Fruit fly (Drosophila melanogaster): Measurements from ENCODE around the gene CG34299.

CG34299 gene

dm6 chr3R:30224577-30224976 lies 24.8 kb upstream of the CG34299 start (continued):
- no peak for TF ChIP-seq CG16779 (GFP tag; IDR thresholded peaks at IDR 0.05)
- no peak for TF ChIP-seq insv (GFP tag; optimal IDR thresholded peaks at IDR 0.05)
- peak; percentile 92 for TF ChIP-seq CG10431 (GFP tag; optimal IDR thresholded peaks at IDR 0.05)
- TF ChIP-seq CG10979 (tag; optimal IDR thresholded peaks at IDR 0.05), result peak; percentile 15
- no peak for TF ChIP-seq PHDP (tag; optimal IDR thresholded peaks at IDR 0.05)
- no peak for TF ChIP-seq MESR4 (GFP tag; optimal IDR thresholded peaks at IDR 0.05)
- no peak for TF ChIP-seq CG16815 (GFP tag; optimal IDR thresholded peaks at IDR 0.05)
- TF ChIP-seq tna (GFP tag; IDR thresholded peaks at IDR 0.05; ENCODE audit: partially characterized antibody), result no peak
- TF ChIP-seq C15 (GFP tag; IDR thresholded peaks at IDR 0.05), result no peak
- TF ChIP-seq Meics (GFP tag; optimal IDR thresholded peaks at IDR 0.05), result peak; percentile 8
- TF ChIP-seq CG15696 (tag; optimal IDR thresholded peaks at IDR 0.05), result no peak
- no peak for TF ChIP-seq CG3407 (GFP tag; optimal IDR thresholded peaks at IDR 0.05)
- TF ChIP-seq CG8924 (tag; optimal IDR thresholded peaks at IDR 0.05), result peak; percentile 1
- no peak for TF ChIP-seq onecut (GFP tag; IDR thresholded peaks at IDR 0.05)
- no peak for TF ChIP-seq Usf (GFP tag; optimal IDR thresholded peaks at IDR 0.05)
- no peak for TF ChIP-seq sisA (GFP tag; IDR thresholded peaks at IDR 0.05)
- TF ChIP-seq toy (GFP tag; IDR thresholded peaks at IDR 0.05), result no peak
- no peak for TF ChIP-seq BtbVII (GFP tag; optimal IDR thresholded peaks at IDR 0.05)
- TF ChIP-seq CG13424 (tag; optimal IDR thresholded peaks at IDR 0.05), result peak; percentile 5
- TF ChIP-seq Hr39 (optimal IDR thresholded peaks at IDR 0.05), result no peak
- TF ChIP-seq CG34376 (GFP tag; optimal IDR thresholded peaks at IDR 0.05), result no peak
- no peak for TF ChIP-seq CG30403 (GFP tag; optimal IDR thresholded peaks at IDR 0.05)
- no peak for TF ChIP-seq CG1647 (GFP tag; optimal IDR thresholded peaks at IDR 0.05)
- peak; percentile 36 for TF ChIP-seq CG7556 (GFP tag; optimal IDR thresholded peaks at IDR 0.05)
- peak; percentile 8 for TF ChIP-seq Fer1 (GFP tag; optimal IDR thresholded peaks at IDR 0.05)
- TF ChIP-seq CG2120 (GFP tag; optimal IDR thresholded peaks at IDR 0.05), result peak; percentile 23
- no peak for TF ChIP-seq kah (GFP tag; optimal IDR thresholded peaks at IDR 0.05)
- no peak for TF ChIP-seq pzg (GFP tag; optimal IDR thresholded peaks at IDR 0.05)
- no peak for TF ChIP-seq BEAF-32 (GFP tag; optimal IDR thresholded peaks at IDR 0.05)
- TF ChIP-seq Lhr (GFP tag; optimal IDR thresholded peaks at IDR 0.05), result no peak
- no peak for TF ChIP-seq Dip3 (GFP tag; optimal IDR thresholded peaks at IDR 0.05)
- TF ChIP-seq scrt (GFP tag; optimal IDR thresholded peaks at IDR 0.05), result no peak
- TF ChIP-seq Taf1 (GFP tag; IDR thresholded peaks at IDR 0.05), result no peak
- TF ChIP-seq CG30020 (tag; optimal IDR thresholded peaks at IDR 0.05), result no peak
- TF ChIP-seq Chrac-16 (GFP tag; optimal IDR thresholded peaks at IDR 0.05), result no peak
- TF ChIP-seq Ptx1 (GFP tag; IDR thresholded peaks at IDR 0.05), result peak; percentile 25; the same call in 1 of the 2 replicates
- TF ChIP-seq CG4328 (GFP tag; optimal IDR thresholded peaks at IDR 0.05), result no peak
- TF ChIP-seq lab (GFP tag; optimal IDR thresholded peaks at IDR 0.05), result peak; percentile 12
- TF ChIP-seq pum (GFP tag; optimal IDR thresholded peaks at IDR 0.05), result no peak
- no peak for TF ChIP-seq lilli (GFP tag; optimal IDR thresholded peaks at IDR 0.05)
- no peak for TF ChIP-seq CG4617 (GFP tag; optimal IDR thresholded peaks at IDR 0.05; ENCODE audit: borderline replicate concordance)
- peak; percentile 12 for TF ChIP-seq Sox102F (GFP tag; optimal IDR thresholded peaks at IDR 0.05)
- no peak for TF ChIP-seq hb (GFP tag; IDR thresholded peaks at IDR 0.05; ENCODE audit: partially characterized antibody)
- no peak for TF ChIP-seq sim (GFP tag; IDR thresholded peaks at IDR 0.05)
- TF ChIP-seq HLH3B (GFP tag; IDR thresholded peaks at IDR 0.05), result no peak
- peak; percentile 28 for TF ChIP-seq gem (tag; optimal IDR thresholded peaks at IDR 0.05)
- TF ChIP-seq wek (GFP tag; optimal IDR thresholded peaks at IDR 0.05), result no peak
- TF ChIP-seq CG9817 (tag; optimal IDR thresholded peaks at IDR 0.05), result no peak
- TF ChIP-seq sqz (GFP tag; optimal IDR thresholded peaks at IDR 0.05), result peak; percentile 14
- TF ChIP-seq E2f1 (GFP tag; IDR thresholded peaks at IDR 0.05), result no peak
- TF ChIP-seq Sry-δ (GFP tag; optimal IDR thresholded peaks at IDR 0.05), result no peak

Measured in whole organism, embryonic.